Fruit fly (Drosophila melanogaster) S2 (cell line): ENCODE data around the gene Orp8.

Experiments
- CG8478 ChIP-seq: fragments of >200 bp; optimal IDR thresholded peaks from 2 replicates; lab custom pipeline; 2018
- CTCF ChIP-seq, 2 experiments: fragments of >200 bp; optimal IDR thresholded peaks; 2 replicates each; lab custom pipeline; 2018

- no peak for TF ChIP-seq CG8478 (lab: Kevin White, UChicago)
- TF ChIP-seq CTCF (optimal IDR thresholded peaks at IDR 0.05; lab: Kevin White, UChicago): no peak
These were observed 23.5 kb downstream of the Orp8 start for dm6 chr3R:20332688-20333087.
